Fruit fly (Drosophila melanogaster): ENCODE results near the gene Tom.

The Tom gene

dm6 chr3L:14969171-14969570, at the start of gene Tom:
TSS of gene Tom (plus strand) at chr3L:14969344.
- TF ChIP-seq D1 (tag; optimal IDR thresholded peaks at IDR 0.05), result no peak
- peak; percentile 3 for TF ChIP-seq Pif1B (GFP tag; optimal IDR thresholded peaks at IDR 0.05)
- no peak for TF ChIP-seq CG10348 (GFP tag; IDR thresholded peaks at IDR 0.05)
- no peak for TF ChIP-seq Ets98B (GFP tag; IDR thresholded peaks at IDR 0.05)
- TF ChIP-seq EcR (GFP tag; optimal IDR thresholded peaks at IDR 0.05), result peak; percentile 30
- no peak for TF ChIP-seq Snoo (tag; optimal IDR thresholded peaks at IDR 0.05)

- TF ChIP-seq CG4496 (GFP tag; IDR thresholded peaks at IDR 0.05), result no peak
- no peak for TF ChIP-seq fd96Ca (GFP tag; IDR thresholded peaks at IDR 0.05)
- TF ChIP-seq CG8301 (tag; optimal IDR thresholded peaks at IDR 0.05), result no peak
- TF ChIP-seq Ets98B (GFP tag; IDR thresholded peaks at IDR 0.05), result no peak
- no peak for TF ChIP-seq CG10348 (GFP tag; IDR thresholded peaks at IDR 0.05)
- no peak for TF ChIP-seq D1 (tag; optimal IDR thresholded peaks at IDR 0.05)
- no peak for TF ChIP-seq CG9948 (tag; optimal IDR thresholded peaks at IDR 0.05)
- TF ChIP-seq CG34367 (tag; optimal IDR thresholded peaks at IDR 0.05), result no peak
Measured at dm6 chr3L:14925602-14926001, 43.5 kb upstream of the Tom start.

- TF ChIP-seq Pif1B (GFP tag; optimal IDR thresholded peaks at IDR 0.05) (no peak), CG8301 (tag; optimal IDR thresholded peaks at IDR 0.05) (no peak), CG10348 (GFP tag; IDR thresholded peaks at IDR 0.05) (no peak), CG13204 (GFP tag; optimal IDR thresholded peaks at IDR 0.05) (no peak), Ets98B (GFP tag; IDR thresholded peaks at IDR 0.05) (no peak), gl (tag; optimal IDR thresholded peaks at IDR 0.05) (no peak), CG9948 (tag; optimal IDR thresholded peaks at IDR 0.05) (no peak), EcR (GFP tag; optimal IDR thresholded peaks at IDR 0.05) (no peak), CG32121 (GFP tag; IDR thresholded peaks at IDR 0.05) (no peak), CG34367 (tag; optimal IDR thresholded peaks at IDR 0.05) (no peak), CG4496 (GFP tag; IDR thresholded peaks at IDR 0.05) (no peak)
Measured at dm6 chr3L:14942769-14943168, 26.4 kb upstream of the Tom start.

- no peak for TF ChIP-seq CG10348 (GFP tag; IDR thresholded peaks at IDR 0.05)
- no peak for TF ChIP-seq CG15710 (tag; optimal IDR thresholded peaks at IDR 0.05)
- no peak for TF ChIP-seq EcR (GFP tag; optimal IDR thresholded peaks at IDR 0.05)
- no peak for TF ChIP-seq CG9948 (tag; optimal IDR thresholded peaks at IDR 0.05)
- no peak for TF ChIP-seq CG17806 (tag; optimal IDR thresholded peaks at IDR 0.05)
- no peak for TF ChIP-seq CG34367 (tag; optimal IDR thresholded peaks at IDR 0.05)
- no peak for TF ChIP-seq CG13204 (GFP tag; optimal IDR thresholded peaks at IDR 0.05)
- no peak for TF ChIP-seq CG12605 (GFP tag; IDR thresholded peaks at IDR 0.05)
- no peak for TF ChIP-seq CG14655 (GFP tag; optimal IDR thresholded peaks at IDR 0.05)
- no peak for TF ChIP-seq CG4496 (GFP tag; IDR thresholded peaks at IDR 0.05)
- TF ChIP-seq rn (GFP tag; IDR thresholded peaks at IDR 0.05), result no peak
- TF ChIP-seq Snoo (tag; optimal IDR thresholded peaks at IDR 0.05), result no peak
- no peak for TF ChIP-seq CG32121 (GFP tag; IDR thresholded peaks at IDR 0.05)
- TF ChIP-seq Pif1B (GFP tag; optimal IDR thresholded peaks at IDR 0.05), result no peak
- no peak for TF ChIP-seq fd96Ca (GFP tag; IDR thresholded peaks at IDR 0.05)
- no peak for TF ChIP-seq Pif1A (GFP tag; optimal IDR thresholded peaks at IDR 0.05)
- TF ChIP-seq CG8301 (tag; optimal IDR thresholded peaks at IDR 0.05), result no peak
- TF ChIP-seq D1 (tag; optimal IDR thresholded peaks at IDR 0.05), result no peak
- TF ChIP-seq Ets98B (GFP tag; IDR thresholded peaks at IDR 0.05), result no peak
Measured at dm6 chr3L:14944231-14944630, 24.9 kb upstream of the Tom start, which contains the start of gene CG13465. TSS of gene CG13465 (minus strand) at chr3L:14944331.

- no peak for TF ChIP-seq D1 (tag; optimal IDR thresholded peaks at IDR 0.05)
- TF ChIP-seq CG15710 (tag; optimal IDR thresholded peaks at IDR 0.05), result no peak
- no peak for TF ChIP-seq CG34367 (tag; optimal IDR thresholded peaks at IDR 0.05)
- TF ChIP-seq rn (GFP tag; IDR thresholded peaks at IDR 0.05), result no peak
- no peak for TF ChIP-seq gl (tag; optimal IDR thresholded peaks at IDR 0.05)
- no peak for TF ChIP-seq CG13204 (GFP tag; optimal IDR thresholded peaks at IDR 0.05)
- TF ChIP-seq Snoo (tag; optimal IDR thresholded peaks at IDR 0.05), result no peak
- TF ChIP-seq CG14655 (GFP tag; optimal IDR thresholded peaks at IDR 0.05), result no peak
- TF ChIP-seq CG4496 (GFP tag; IDR thresholded peaks at IDR 0.05), result no peak
- no peak for TF ChIP-seq CG17806 (tag; optimal IDR thresholded peaks at IDR 0.05)
- TF ChIP-seq CG32121 (GFP tag; IDR thresholded peaks at IDR 0.05), result no peak
- TF ChIP-seq fd96Ca (GFP tag; IDR thresholded peaks at IDR 0.05), result no peak
- no peak for TF ChIP-seq Pif1A (GFP tag; optimal IDR thresholded peaks at IDR 0.05)
- TF ChIP-seq EcR (GFP tag; optimal IDR thresholded peaks at IDR 0.05), result no peak
- TF ChIP-seq CG12605 (GFP tag; IDR thresholded peaks at IDR 0.05), result no peak
- no peak for TF ChIP-seq Pif1B (GFP tag; optimal IDR thresholded peaks at IDR 0.05)
- no peak for TF ChIP-seq Ets98B (GFP tag; IDR thresholded peaks at IDR 0.05)
- no peak for TF ChIP-seq CG8301 (tag; optimal IDR thresholded peaks at IDR 0.05)
- TF ChIP-seq CG9948 (tag; optimal IDR thresholded peaks at IDR 0.05), result no peak
Measured at dm6 chr3L:14945961-14946466, 23.1 kb upstream of the Tom start, which contains the start of gene BobA. TSS of gene BobA (minus strand) at chr3L:14946125.

dm6 chr3L:14949943-14950342, 19.2 kb upstream of the Tom start:
- TF ChIP-seq CG9948 (tag; optimal IDR thresholded peaks at IDR 0.05) (no peak), Snoo (tag; optimal IDR thresholded peaks at IDR 0.05) (no peak)
